Fruit fly (Drosophila melanogaster): ENCODE data around the gene Dhc98D.
A peak's percentile ranks its signal among the peaks of the same experiment; 100 is the strongest.

Dhc98D gene

dm6 chr3R:28486653-28487052, at the start of gene Dhc98D:
Dhc98D (plus strand) TSS chr3R:28486953.
- no peak for TF ChIP-seq EcR (GFP tag; optimal IDR thresholded peaks at IDR 0.05)
- no peak for TF ChIP-seq usp (GFP tag; optimal IDR thresholded peaks at IDR 0.05)
- no peak for TF ChIP-seq Dll (optimal IDR thresholded peaks at IDR 0.05)
- no peak for TF ChIP-seq pan (optimal IDR thresholded peaks at IDR 0.05)
- no peak for TF ChIP-seq CG8478 (optimal IDR thresholded peaks at IDR 0.05)
- TF ChIP-seq psq (optimal IDR thresholded peaks at IDR 0.05) = no peak

DNA sequence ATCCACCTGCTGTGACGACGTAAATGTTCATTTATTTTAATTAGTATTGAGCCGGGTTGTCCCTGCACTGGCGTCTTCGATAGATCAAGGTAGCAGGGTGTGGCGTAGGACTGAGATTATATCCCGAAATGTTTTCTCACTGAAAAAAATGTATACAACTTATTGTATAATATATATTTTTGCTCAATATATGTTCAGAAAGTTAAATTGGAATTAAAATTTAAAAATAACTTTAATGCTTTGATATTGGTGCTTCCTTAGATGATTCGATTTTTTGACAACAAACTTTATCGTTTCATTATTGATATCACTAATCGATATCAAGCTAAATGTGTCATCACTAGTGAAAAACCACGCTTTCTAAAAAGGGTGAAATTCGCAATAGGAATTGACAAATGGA, 2.5 kb upstream of the Dhc98D start, which contains the start of gene CG1894:
Gene CG1894, plus strand, starts transcription at position 301 of the 400 bp plus-strand sequence.
- TF ChIP-seq psq (optimal IDR thresholded peaks at IDR 0.05) (no peak), EcR (GFP tag; optimal IDR thresholded peaks at IDR 0.05) (no peak), pan (optimal IDR thresholded peaks at IDR 0.05) (no peak), CG8478 (optimal IDR thresholded peaks at IDR 0.05) (no peak), usp (GFP tag; optimal IDR thresholded peaks at IDR 0.05) (no peak), Dll (optimal IDR thresholded peaks at IDR 0.05) (no peak)

DNA sequence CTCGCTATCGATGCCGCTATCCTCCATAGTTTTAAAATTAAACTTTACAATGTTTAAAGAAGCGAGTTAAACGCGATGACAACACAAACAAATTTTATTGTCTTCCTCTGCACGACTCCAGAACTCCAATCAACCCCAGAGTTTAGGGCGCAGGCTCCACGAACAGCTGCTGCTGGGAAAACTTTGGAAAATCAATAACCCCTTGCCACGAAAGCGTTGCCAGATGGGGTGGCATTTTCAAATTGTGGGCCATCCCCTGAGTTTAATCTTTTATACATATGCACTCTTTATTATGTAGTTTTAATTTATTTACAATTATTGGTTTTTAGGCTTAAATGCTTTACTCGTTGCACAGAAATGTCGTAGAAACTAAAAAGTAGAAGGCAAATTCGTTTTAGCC, 33.6 kb downstream of the Dhc98D start, which contains the start of gene CG31051:
Gene CG31051, minus strand, starts transcription at position 115 of the 400 bp plus-strand sequence.
- TF ChIP-seq pan (optimal IDR thresholded peaks at IDR 0.05) (no peak), usp (GFP tag; optimal IDR thresholded peaks at IDR 0.05) (no peak), CG8478 (optimal IDR thresholded peaks at IDR 0.05) (no peak), EcR (GFP tag; optimal IDR thresholded peaks at IDR 0.05) (no peak), Dll (optimal IDR thresholded peaks at IDR 0.05) (no peak), psq (optimal IDR thresholded peaks at IDR 0.05) (no peak)

DNA sequence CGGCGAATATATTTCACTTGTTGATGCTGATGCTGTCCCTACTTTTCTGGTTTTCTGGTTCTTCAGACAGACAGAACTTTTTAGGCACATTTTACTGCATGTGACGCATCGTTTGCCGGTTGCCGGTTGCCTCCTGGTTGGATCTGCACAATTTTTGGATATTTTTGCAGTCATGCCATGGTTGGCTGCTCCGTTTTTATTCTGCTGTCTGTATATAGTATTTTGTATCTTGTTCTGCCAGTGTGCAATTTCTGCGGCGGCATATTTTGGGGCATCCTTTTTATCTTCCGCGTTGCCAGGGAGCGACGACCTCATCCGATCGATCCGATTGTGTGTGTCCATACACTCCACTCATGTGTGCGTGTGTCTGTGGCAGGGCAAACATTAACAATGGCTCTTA, 50.0 kb downstream of the Dhc98D start:
- TF ChIP-seq Dll (optimal IDR thresholded peaks at IDR 0.05) (no peak), usp (GFP tag; optimal IDR thresholded peaks at IDR 0.05) (no peak), psq (optimal IDR thresholded peaks at IDR 0.05) (no peak), CG8478 (optimal IDR thresholded peaks at IDR 0.05) (no peak), EcR (GFP tag; optimal IDR thresholded peaks at IDR 0.05) (no peak), pan (optimal IDR thresholded peaks at IDR 0.05) (no peak)

DNA sequence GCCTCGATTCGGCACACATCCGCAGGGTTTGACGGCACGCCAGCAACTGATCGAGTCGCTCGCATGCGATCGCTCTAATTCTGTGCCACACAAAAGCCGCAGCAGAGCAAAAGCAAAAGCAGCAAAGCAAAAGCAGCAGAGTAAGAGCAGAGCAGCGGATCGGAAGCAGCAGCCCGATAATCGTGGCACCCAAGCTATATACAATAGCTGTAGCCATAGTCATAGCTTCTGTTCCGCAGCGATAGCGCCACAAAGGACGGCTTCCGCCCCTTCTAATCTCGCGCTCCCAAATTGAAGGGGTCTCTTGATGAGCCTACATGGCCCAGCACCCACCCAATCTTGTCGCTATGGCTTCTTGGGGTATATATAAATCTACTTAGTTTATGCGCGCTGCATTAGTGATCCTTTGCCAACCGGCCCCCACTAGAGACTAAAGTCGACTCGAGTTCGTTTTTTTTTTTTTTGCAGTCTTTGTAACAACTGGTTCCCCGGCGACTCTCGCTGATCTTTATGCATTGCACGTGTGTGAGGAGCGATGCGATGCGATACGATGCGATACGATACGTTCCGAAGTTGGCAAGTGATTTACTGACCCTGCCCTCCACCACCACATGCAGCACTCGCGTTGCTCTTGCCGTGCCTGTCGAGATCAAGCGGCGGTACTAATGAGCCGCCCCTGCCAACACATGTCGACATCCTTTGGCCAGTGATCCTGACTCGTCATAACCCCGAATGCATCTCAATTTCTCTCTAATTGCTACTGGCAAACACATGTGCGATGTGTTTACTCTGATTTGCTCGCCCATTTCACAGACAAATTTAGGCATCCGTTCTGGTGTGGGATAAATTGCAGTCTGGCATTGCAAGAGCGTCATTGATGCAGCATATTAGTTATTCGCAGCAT, 53.8 kb downstream of the Dhc98D start, which contains the start of gene Ppn:
Gene Ppn, minus strand, starts transcription at position 51 of the 904 bp plus-strand sequence.
- TF ChIP-seq CG8478 (optimal IDR thresholded peaks at IDR 0.05) = no peak
- no peak for TF ChIP-seq pan (optimal IDR thresholded peaks at IDR 0.05)
- no peak for TF ChIP-seq psq (optimal IDR thresholded peaks at IDR 0.05)
- no peak for TF ChIP-seq EcR (GFP tag; optimal IDR thresholded peaks at IDR 0.05)
- no peak for TF ChIP-seq Dll (optimal IDR thresholded peaks at IDR 0.05)
- TF ChIP-seq usp (GFP tag; optimal IDR thresholded peaks at IDR 0.05) = no peak

DNA sequence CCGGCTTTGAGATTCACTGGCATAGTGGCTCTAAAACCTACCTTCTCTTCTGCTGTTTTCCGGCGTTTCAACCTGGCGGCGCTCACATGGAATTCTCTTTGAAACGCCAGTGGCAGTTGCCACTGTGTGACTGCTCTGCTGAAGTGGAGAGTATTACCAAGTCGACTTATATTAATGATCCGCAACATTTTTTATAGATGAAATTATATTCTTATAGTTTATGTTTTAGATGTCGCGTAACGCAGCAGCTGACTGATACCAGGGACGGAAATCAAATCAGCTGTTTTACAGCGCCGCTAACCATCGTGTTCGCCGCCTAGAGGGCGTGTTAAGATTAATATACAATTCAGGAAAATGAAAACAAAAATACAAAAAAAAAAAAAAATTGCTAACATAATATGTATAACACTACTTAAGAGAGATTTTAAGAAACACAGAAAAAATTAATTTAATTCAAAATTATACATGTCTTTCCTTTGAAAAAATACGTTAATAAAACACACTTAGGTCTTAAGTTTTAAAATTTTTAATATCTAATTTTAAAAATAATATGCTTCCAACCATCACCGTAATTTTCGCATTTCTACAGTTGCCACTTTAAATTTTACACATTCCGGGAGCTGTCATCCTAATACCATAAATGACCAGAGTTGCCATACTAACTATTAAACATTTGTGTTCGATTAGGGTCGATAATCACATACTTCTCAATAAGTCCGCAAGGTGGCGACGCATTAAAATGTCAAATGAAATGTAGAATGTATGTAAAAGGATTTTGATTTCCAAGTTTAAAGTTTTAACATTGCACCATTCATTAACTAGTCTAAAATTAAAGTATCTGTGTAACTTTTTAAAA, 58.0 kb downstream of the Dhc98D start, which contains the start of gene mIF2:
Gene mIF2, minus strand, starts transcription at position 280 of the 856 bp plus-strand sequence.
- TF ChIP-seq usp (GFP tag; optimal IDR thresholded peaks at IDR 0.05) = no peak
- no peak for TF ChIP-seq pan (optimal IDR thresholded peaks at IDR 0.05)
- no peak for TF ChIP-seq CG8478 (optimal IDR thresholded peaks at IDR 0.05)
- TF ChIP-seq EcR (GFP tag; optimal IDR thresholded peaks at IDR 0.05) = no peak
- TF ChIP-seq psq (optimal IDR thresholded peaks at IDR 0.05) = no peak
- no peak for TF ChIP-seq Dll (optimal IDR thresholded peaks at IDR 0.05)

dm6 chr3R:28545663-28546062, 58.9 kb downstream of the Dhc98D start:
- TF ChIP-seq EcR (GFP tag; optimal IDR thresholded peaks at IDR 0.05) (no peak), CG8478 (optimal IDR thresholded peaks at IDR 0.05) (no peak), usp (GFP tag; optimal IDR thresholded peaks at IDR 0.05) (no peak), Dll (optimal IDR thresholded peaks at IDR 0.05) (no peak), psq (optimal IDR thresholded peaks at IDR 0.05) (no peak), pan (optimal IDR thresholded peaks at IDR 0.05) (no peak)

dm6 chr3R:28547129-28547753, 60.5 kb downstream of the Dhc98D start:
- TF ChIP-seq pan (optimal IDR thresholded peaks at IDR 0.05) (no peak), CG8478 (optimal IDR thresholded peaks at IDR 0.05) (peak; percentile 9)

DNA sequence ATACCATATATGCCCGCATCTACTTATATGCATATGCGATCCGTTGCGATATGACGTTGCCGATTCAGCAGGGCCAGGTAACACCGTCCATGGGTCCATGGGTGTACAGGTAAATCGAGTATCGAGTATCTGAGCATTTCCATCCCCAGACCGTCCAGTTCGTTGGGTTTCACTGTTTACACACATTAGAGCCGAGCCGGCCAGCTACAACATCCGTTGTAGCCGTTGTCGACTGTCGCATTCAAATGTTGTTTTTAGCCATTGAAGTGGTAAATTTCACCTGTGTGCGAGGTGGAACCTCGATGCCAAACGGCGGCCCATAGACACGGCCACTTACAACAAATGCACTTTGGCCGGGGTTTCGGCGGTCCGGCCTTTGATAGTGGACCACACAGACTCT, 61.7 kb downstream of the Dhc98D start:
- TF ChIP-seq usp (GFP tag; optimal IDR thresholded peaks at IDR 0.05) (no peak), pan (optimal IDR thresholded peaks at IDR 0.05) (no peak), EcR (GFP tag; optimal IDR thresholded peaks at IDR 0.05) (no peak), Dll (optimal IDR thresholded peaks at IDR 0.05) (no peak), CG8478 (optimal IDR thresholded peaks at IDR 0.05) (no peak), psq (optimal IDR thresholded peaks at IDR 0.05) (no peak)

DNA sequence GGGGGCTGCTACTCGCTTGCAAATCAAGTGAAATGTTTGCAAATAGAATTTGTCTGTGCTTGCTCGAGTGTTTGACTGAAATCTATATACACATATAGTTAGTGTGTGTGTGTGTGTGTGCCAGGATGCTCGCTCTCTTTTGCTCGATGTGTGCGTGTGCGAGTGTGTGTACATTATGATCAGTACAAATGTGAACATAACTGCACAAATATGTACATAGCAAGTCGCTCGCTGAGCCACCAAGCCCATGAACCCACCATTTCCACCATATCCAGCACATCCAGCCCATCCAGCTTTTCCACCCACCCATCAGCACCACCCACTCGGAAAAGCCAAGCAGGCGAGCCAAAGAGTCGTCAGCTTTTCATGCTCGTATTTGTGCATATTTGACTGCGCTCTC, 65.5 kb downstream of the Dhc98D start:
- TF ChIP-seq pan (optimal IDR thresholded peaks at IDR 0.05) (no peak), EcR (GFP tag; optimal IDR thresholded peaks at IDR 0.05) (no peak), CG8478 (optimal IDR thresholded peaks at IDR 0.05) (no peak), psq (optimal IDR thresholded peaks at IDR 0.05) (no peak), usp (GFP tag; optimal IDR thresholded peaks at IDR 0.05) (no peak), Dll (optimal IDR thresholded peaks at IDR 0.05) (no peak)

DNA sequence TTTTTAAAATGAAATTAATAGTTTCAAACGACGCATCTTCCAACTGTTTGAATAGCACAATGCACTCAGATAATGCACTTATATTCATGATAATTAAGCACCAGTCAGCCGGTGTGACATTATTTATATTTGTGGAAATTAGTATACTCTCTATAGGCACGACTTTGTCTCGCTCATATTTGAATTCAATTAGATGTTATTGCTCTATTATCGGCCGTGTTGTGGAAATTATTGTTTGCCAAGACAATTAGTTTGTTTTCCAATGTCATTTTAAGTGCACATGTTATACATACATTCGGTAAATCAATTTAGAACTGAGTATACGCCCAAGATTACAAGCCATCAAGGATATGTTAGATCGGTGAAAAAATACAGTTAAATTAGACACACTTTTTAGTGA, 66.3 kb downstream of the Dhc98D start:
- no peak for TF ChIP-seq Dll (optimal IDR thresholded peaks at IDR 0.05)
- no peak for TF ChIP-seq psq (optimal IDR thresholded peaks at IDR 0.05)
- no peak for TF ChIP-seq usp (GFP tag; optimal IDR thresholded peaks at IDR 0.05)
- TF ChIP-seq EcR (GFP tag; optimal IDR thresholded peaks at IDR 0.05) = no peak
- TF ChIP-seq CG8478 (optimal IDR thresholded peaks at IDR 0.05) = no peak
- TF ChIP-seq pan (optimal IDR thresholded peaks at IDR 0.05) = no peak
